Comparison of ENCODE assay signal across 5 worm cellular contexts in genomic region chrIV:5778342-5778741, ce11.
TF ChIP-seq lines count a peak whose summit lies in the region.

No protein-coding gene starts in this region.

TF ChIP-seq in whole organism, L1 larva, 84 proteins besides CTCF, POLR2A, EP300 and RAD21 (continues in another document):
- TF ChIP-seq grh-1 (GFP tag; IDR thresholded peaks at IDR 0.05; lab: Robert Waterston, UW) = peak; percentile 69
- TF ChIP-seq egl-13 (tag; optimal IDR thresholded peaks at IDR 0.05; lab: Kevin White, UChicago) = no peak
- TF ChIP-seq jun-1 (tag; optimal IDR thresholded peaks at IDR 0.05; lab: Kevin White, UChicago) = peak; percentile 37
- TF ChIP-seq lsy-2 (tag; optimal IDR thresholded peaks at IDR 0.05; lab: Kevin White, UChicago) = no peak
- TF ChIP-seq unc-98 (GFP tag; IDR thresholded peaks at IDR 0.05; lab: Robert Waterston, UW) = no peak
- TF ChIP-seq nhr-19 (GFP tag; conservative IDR thresholded peaks at IDR 0.05; lab: Robert Waterston, UW) = peak; percentile 69
- TF ChIP-seq fkh-4 (tag; optimal IDR thresholded peaks at IDR 0.05; lab: Kevin White, UChicago; ENCODE audit: borderline replicate concordance) = no peak
- TF ChIP-seq nhr-11 (tag; optimal IDR thresholded peaks at IDR 0.05; lab: Kevin White, UChicago) = no peak
- TF ChIP-seq zip-4 (GFP tag; optimal IDR thresholded peaks at IDR 0.05; lab: Kevin White, UChicago) = no peak
- peak; percentile 77 for TF ChIP-seq tbx-2 (tag; optimal IDR thresholded peaks at IDR 0.05; lab: Kevin White, UChicago)
- peak in 2 of 6 experiments; percentile 33 to 34 for TF ChIP-seq elt-3 (tag; optimal IDR thresholded peaks at IDR 0.05; lab: Kevin White, UChicago)
- TF ChIP-seq pax-3 (tag; optimal IDR thresholded peaks at IDR 0.05; lab: Kevin White, UChicago) = no peak
- TF ChIP-seq lir-3 (tag; optimal IDR thresholded peaks at IDR 0.05; lab: Kevin White, UChicago; ENCODE audit: poor library complexity) = no peak
- peak in 1 of 2 experiments; percentile 58 for TF ChIP-seq lin-35 (GFP tag; optimal IDR thresholded peaks at IDR 0.05; lab: Kevin White, UChicago)
- no peak for TF ChIP-seq fkh-10 (GFP tag; optimal IDR thresholded peaks at IDR 0.05; lab: Kevin White, UChicago)
- TF ChIP-seq elt-2 (tag; optimal IDR thresholded peaks at IDR 0.05; lab: Kevin White, UChicago) = peak; percentile 52
- TF ChIP-seq efl-3 (GFP tag; optimal IDR thresholded peaks at IDR 0.05; lab: Kevin White, UChicago) = no peak
- TF ChIP-seq unc-130 (tag; optimal IDR thresholded peaks at IDR 0.05; lab: Kevin White, UChicago) = no peak

TF ChIP-seq in whole organism, L2 larva, 48 proteins besides CTCF, POLR2A, EP300 and RAD21:
- TF ChIP-seq sma-3 (GFP tag; optimal IDR thresholded peaks at IDR 0.05; lab: Kevin White, UChicago) (peak; percentile 82), lsy-2 (tag; optimal IDR thresholded peaks at IDR 0.05; lab: Kevin White, UChicago) (peak in 1 of 2 experiments; percentile 3), nhr-12 (tag; optimal IDR thresholded peaks at IDR 0.05; lab: Kevin White, UChicago) (no peak), nhr-6 (tag; optimal IDR thresholded peaks at IDR 0.05; lab: Kevin White, UChicago) (peak; percentile 4), snpc-4 (tag; optimal IDR thresholded peaks at IDR 0.05; lab: Kevin White, UChicago) (no peak), crh-2 (tag; optimal IDR thresholded peaks at IDR 0.05; lab: Kevin White, UChicago) (peak; percentile 71), nhr-129 (tag; optimal IDR thresholded peaks at IDR 0.05; lab: Kevin White, UChicago) (peak; percentile 55), blmp-1 (tag; optimal IDR thresholded peaks at IDR 0.05; lab: Kevin White, UChicago; ENCODE audit: insufficient read depth) (peak; percentile 35), nhr-21 (tag; optimal IDR thresholded peaks at IDR 0.05; lab: Kevin White, UChicago) (peak; percentile 46), fos-1 (tag; optimal IDR thresholded peaks at IDR 0.05; lab: Kevin White, UChicago) (peak; percentile 6), egl-27 (tag; optimal IDR thresholded peaks at IDR 0.05; lab: Kevin White, UChicago) (peak; percentile 55), nhr-77 (tag; optimal IDR thresholded peaks at IDR 0.05; lab: Kevin White, UChicago) (no peak), nhr-25 (tag; optimal IDR thresholded peaks at IDR 0.05; lab: Kevin White, UChicago) (peak; percentile 19), sma-9 (GFP tag; optimal IDR thresholded peaks at IDR 0.05; lab: Kevin White, UChicago) (peak; percentile 55), sma-9 (tag; optimal IDR thresholded peaks at IDR 0.05; lab: Kevin White, UChicago) (no peak), gmeb-1 (tag; optimal IDR thresholded peaks at IDR 0.05; lab: Kevin White, UChicago) (peak; percentile 64), F13H6.1 (tag; optimal IDR thresholded peaks at IDR 0.05; lab: Kevin White, UChicago) (peak; percentile 57), lin-39 (tag; optimal IDR thresholded peaks at IDR 0.05; lab: Kevin White, UChicago) (no peak)

TF ChIP-seq in whole organism, L3 larva, 47 proteins besides CTCF, POLR2A, EP300 and RAD21 (continues in another document):
- TF ChIP-seq elt-2 (tag; optimal IDR thresholded peaks at IDR 0.05; lab: Kevin White, UChicago) (peak; percentile 0), mdl-1 (tag; optimal IDR thresholded peaks at IDR 0.05; lab: Kevin White, UChicago) (no peak), nfya-1 (tag; optimal IDR thresholded peaks at IDR 0.05; lab: Kevin White, UChicago; ENCODE audit: insufficient read depth) (peak; percentile 21), mml-1 (tag; optimal IDR thresholded peaks at IDR 0.05; lab: Kevin White, UChicago) (no peak), ceh-28 (tag; optimal IDR thresholded peaks at IDR 0.05; lab: Kevin White, UChicago) (peak; percentile 21), nhr-25 (tag; optimal IDR thresholded peaks at IDR 0.05; lab: Kevin White, UChicago) (peak; percentile 81), tbx-2 (tag; optimal IDR thresholded peaks at IDR 0.05; lab: Kevin White, UChicago) (peak; percentile 33), jun-1 (tag; optimal IDR thresholded peaks at IDR 0.05; lab: Kevin White, UChicago) (peak; percentile 12), unc-62 (GFP tag; optimal IDR thresholded peaks at IDR 0.05; lab: Kevin White, UChicago) (no peak), sea-2 (GFP tag; optimal IDR thresholded peaks at IDR 0.05; lab: Kevin White, UChicago) (no peak), elt-1 (tag; optimal IDR thresholded peaks at IDR 0.05; lab: Kevin White, UChicago) (no peak), nhr-76 (tag; optimal IDR thresholded peaks at IDR 0.05; lab: Kevin White, UChicago) (no peak), elt-3 (tag; optimal IDR thresholded peaks at IDR 0.05; lab: Kevin White, UChicago) (peak in 1 of 3 experiments; percentile 64), pqm-1 (tag; optimal IDR thresholded peaks at IDR 0.05; lab: Kevin White, UChicago) (peak; percentile 79), aly-2 (tag; optimal IDR thresholded peaks at IDR 0.05; lab: Kevin White, UChicago) (no peak), ceh-16 (tag; optimal IDR thresholded peaks at IDR 0.05; lab: Kevin White, UChicago) (no peak), pha-4 (tag; optimal IDR thresholded peaks at IDR 0.05; lab: Kevin White, UChicago) (peak; percentile 73), fkh-10 (GFP tag; optimal IDR thresholded peaks at IDR 0.05; lab: Kevin White, UChicago) (no peak), egl-5 (tag; optimal IDR thresholded peaks at IDR 0.05; lab: Kevin White, UChicago) (no peak), fos-1 (tag; optimal IDR thresholded peaks at IDR 0.05; lab: Kevin White, UChicago) (no peak), R02D3.7 (tag; optimal IDR thresholded peaks at IDR 0.05; lab: Kevin White, UChicago) (no peak)

TF ChIP-seq in whole organism, L4 larva, 104 proteins besides CTCF, POLR2A, EP300 and RAD21 (continues in another document):
- TF ChIP-seq mdl-1 (tag; optimal IDR thresholded peaks at IDR 0.05; lab: Kevin White, UChicago) (peak in 1 of 2 experiments; percentile 65), dmd-6 (GFP tag; IDR thresholded peaks at IDR 0.05; lab: Robert Waterston, UW) (peak; percentile 47), nhr-102 (tag; optimal IDR thresholded peaks at IDR 0.05; lab: Kevin White, UChicago) (peak; percentile 75), mep-1 (tag; optimal IDR thresholded peaks at IDR 0.05; lab: Kevin White, UChicago) (peak; percentile 11), nhr-10 (tag; optimal IDR thresholded peaks at IDR 0.05; lab: Kevin White, UChicago) (peak; percentile 69), pqm-1 (tag; optimal IDR thresholded peaks at IDR 0.05; lab: Kevin White, UChicago) (peak; percentile 40), nhr-28 (tag; optimal IDR thresholded peaks at IDR 0.05; lab: Kevin White, UChicago) (peak; percentile 88), aha-1 (tag; lab: Kevin White, UChicago) (peak; percentile 82), ztf-7 (tag; optimal IDR thresholded peaks at IDR 0.05; lab: Kevin White, UChicago) (peak; percentile 20), ces-1 (GFP tag; optimal IDR thresholded peaks at IDR 0.05; lab: Kevin White, UChicago) (no peak), dve-1 (tag; optimal IDR thresholded peaks at IDR 0.05; lab: Kevin White, UChicago; ENCODE audit: insufficient read depth) (peak; percentile 93), mxl-3 (GFP tag; optimal IDR thresholded peaks at IDR 0.05; lab: Kevin White, UChicago) (peak; percentile 38), hlh-11 (tag; optimal IDR thresholded peaks at IDR 0.05; lab: Kevin White, UChicago) (peak; percentile 89), lsy-2 (tag; optimal IDR thresholded peaks at IDR 0.05; lab: Kevin White, UChicago) (peak; percentile 36 to 38), hif-1 (tag; optimal IDR thresholded peaks at IDR 0.05; lab: Kevin White, UChicago) (peak in 1 of 2 experiments; percentile 67), unc-39 (tag; optimal IDR thresholded peaks at IDR 0.05; lab: Kevin White, UChicago) (no peak), Y5F2A.4 (GFP tag; optimal IDR thresholded peaks at IDR 0.05; lab: Kevin White, UChicago) (no peak), lim-7 (GFP tag; IDR thresholded peaks at IDR 0.05; lab: Robert Waterston, UW) (no peak), duxl-1 (tag; optimal IDR thresholded peaks at IDR 0.05; lab: Kevin White, UChicago; ENCODE audit: poor library complexity) (peak; percentile 36), mdt-29 (GFP tag; IDR thresholded peaks at IDR 0.05; lab: Robert Waterston, UW) (no peak), rbr-2 (tag; optimal IDR thresholded peaks at IDR 0.05; lab: Kevin White, UChicago) (peak; percentile 4)

TF ChIP-seq in whole organism, young adult, 124 proteins besides CTCF, POLR2A, EP300 and RAD21 (continues in another document):
- TF ChIP-seq cebp-1 (GFP tag; IDR thresholded peaks at IDR 0.05; lab: Robert Waterston, UW) (no peak), cebp-1 (tag; optimal IDR thresholded peaks at IDR 0.05; lab: Kevin White, UChicago) (no peak), F39B2.1 (GFP tag; IDR thresholded peaks at IDR 0.05; lab: Robert Waterston, UW) (no peak), lin-26 (GFP tag; IDR thresholded peaks at IDR 0.05; lab: Robert Waterston, UW) (peak; percentile 60; the same call in 1 of the 2 replicates), Y95B8A.8 (GFP tag; IDR thresholded peaks at IDR 0.05; lab: Robert Waterston, UW) (no peak), snpc-1.1 (tag; optimal IDR thresholded peaks at IDR 0.05; lab: Kevin White, UChicago; ENCODE audit: insufficient read depth) (no peak), somi-1 (GFP tag; optimal IDR thresholded peaks at IDR 0.05; lab: Kevin White, UChicago) (peak; percentile 56), snpc-4 (GFP tag; optimal IDR thresholded peaks at IDR 0.05; lab: Kevin White, UChicago) (no peak), snpc-4 (tag; optimal IDR thresholded peaks at IDR 0.05; lab: Kevin White, UChicago) (peak in 1 of 4 experiments; percentile 11), ceh-40 (GFP tag; IDR thresholded peaks at IDR 0.05; lab: Robert Waterston, UW) (no peak), attf-5 (GFP tag; optimal IDR thresholded peaks at IDR 0.05; lab: Kevin White, UChicago) (no peak), him-1 (tag; optimal IDR thresholded peaks at IDR 0.05; lab: Kevin White, UChicago) (no peak), unc-130 (GFP tag; optimal IDR thresholded peaks at IDR 0.05; lab: Kevin White, UChicago) (no peak), lir-1 (GFP tag; conservative IDR thresholded peaks at IDR 0.05; lab: Robert Waterston, UW) (no peak), efl-1 (GFP tag; optimal IDR thresholded peaks at IDR 0.05; lab: Kevin White, UChicago) (no peak), rcor-1 (GFP tag; IDR thresholded peaks at IDR 0.05; lab: Robert Waterston, UW) (no peak), ceh-58 (GFP tag; IDR thresholded peaks at IDR 0.05; lab: Robert Waterston, UW) (no peak), dpl-1 (GFP tag; optimal IDR thresholded peaks at IDR 0.05; lab: Kevin White, UChicago) (no peak), C06A6.2 (GFP tag; conservative IDR thresholded peaks at IDR 0.05; lab: Robert Waterston, UW) (no peak), aptf-3 (GFP tag; IDR thresholded peaks at IDR 0.05; lab: Robert Waterston, UW) (no peak), snpc-3.4 (tag; optimal IDR thresholded peaks at IDR 0.05; lab: Kevin White, UChicago) (no peak), B0336.3 (GFP tag; IDR thresholded peaks at IDR 0.05; lab: Robert Waterston, UW) (no peak), pbrm-1 (GFP tag; IDR thresholded peaks at IDR 0.05; lab: Robert Waterston, UW) (no peak), ztf-6 (GFP tag; IDR thresholded peaks at IDR 0.05; lab: Robert Waterston, UW) (no peak), rec-8 (tag; optimal IDR thresholded peaks at IDR 0.05; lab: Kevin White, UChicago) (no peak), hmg-1.2 (GFP tag; IDR thresholded peaks at IDR 0.05; lab: Robert Waterston, UW) (peak; percentile 86)
